Worm (Caenorhabditis elegans): ENCODE measurements around the gene tub-1.

ce11 chrII:8117426-8117825 lies 39.3 kb downstream of the tub-1 start:
- TF ChIP-seq pqm-1 (tag; optimal IDR thresholded peaks at IDR 0.05) (no peak), zip-5 (tag; optimal IDR thresholded peaks at IDR 0.05) (no peak), elt-4 (tag; optimal IDR thresholded peaks at IDR 0.05) (no peak), K02D7.2 (tag; optimal IDR thresholded peaks at IDR 0.05) (no peak), unc-86 (tag; optimal IDR thresholded peaks at IDR 0.05) (no peak), unc-42 (tag; optimal IDR thresholded peaks at IDR 0.05) (no peak)

Measured in whole organism, late embryonic.